Fruit fly (Drosophila melanogaster) whole organism, embryonic: Measurements from ENCODE around the gene CCHa2.

Experiments
- CG10321 ChIP-seq: fragments of 200-800 bp; sonication (Bioruptor generic); IDR thresholded peaks from 2 replicates; pipeline ENCODE4 v1.3.6; 2022; ENCODE audit warnings: missing biosample characterization, missing genetic modification characterization
- CG12104 ChIP-seq: fragments of 200-800 bp; sonication (Bioruptor generic); optimal IDR thresholded peaks from 3 replicates; lab custom pipeline; 2016; ENCODE audit warnings: missing biosample characterization, missing genetic modification characterization
- CG1233 ChIP-seq: fragments of 200-800 bp; sonication (Bioruptor generic); optimal IDR thresholded peaks from 4 replicates; lab custom pipeline; 2018; ENCODE audit warnings: missing biosample characterization, mild to moderate bottlenecking, missing genetic modification characterization
- CG15514 ChIP-seq: fragments of 200-800 bp; sonication (Bioruptor generic); optimal IDR thresholded peaks from 3 replicates; lab custom pipeline; 2017; ENCODE audit warnings: missing biosample characterization, missing genetic modification characterization, mild to moderate bottlenecking, moderate library complexity, missing genetic modification reagents
- CG1602 ChIP-seq: fragments of 200-800 bp; sonication (Bioruptor generic); optimal IDR thresholded peaks from 3 replicates; lab custom pipeline; 2016; ENCODE audit warnings: missing biosample characterization, missing genetic modification characterization
- CG17802 ChIP-seq: fragments of 200-800 bp; sonication (Bioruptor generic); optimal IDR thresholded peaks from 2 replicates; lab custom pipeline; 2018; ENCODE audit warnings: missing biosample characterization, mild to moderate bottlenecking, missing genetic modification characterization, moderate library complexity
- CG1832 ChIP-seq: fragments of 200-800 bp; sonication (Bioruptor generic); optimal IDR thresholded peaks from 2 replicates; lab custom pipeline; 2017; ENCODE audit warnings: missing biosample characterization, mild to moderate bottlenecking, missing genetic modification characterization, inconsistent platforms
- CG2116 ChIP-seq: fragments of 200-800 bp; sonication (Bioruptor generic); optimal IDR thresholded peaks from 3 replicates; lab custom pipeline; 2018; ENCODE audit warnings: missing biosample characterization, mild to moderate bottlenecking, missing genetic modification characterization
- CG33213 ChIP-seq: fragments of 200-800 bp; sonication (Bioruptor generic); optimal IDR thresholded peaks from 3 replicates; lab custom pipeline; 2016; ENCODE audit warnings: missing biosample characterization, missing genetic modification characterization
- CG4328 ChIP-seq: fragments of 200-800 bp; sonication (Bioruptor generic); optimal IDR thresholded peaks from 3 replicates; lab custom pipeline; 2017; ENCODE audit warnings: missing biosample characterization, missing genetic modification reagents, missing genetic modification characterization
- CG7745 ChIP-seq: fragments of 200-800 bp; sonication (Bioruptor generic); optimal IDR thresholded peaks from 2 replicates; lab custom pipeline; 2018; ENCODE audit warnings: missing biosample characterization, mild to moderate bottlenecking, missing genetic modification characterization, moderate library complexity
- CG8359 ChIP-seq: fragments of 200-800 bp; sonication (Bioruptor generic); optimal IDR thresholded peaks from 2 replicates; lab custom pipeline; 2017; ENCODE audit warnings: missing biosample characterization, mild to moderate bottlenecking, missing genetic modification characterization, borderline replicate concordance
- CG9609 ChIP-seq: fragments of 200-800 bp; sonication (Bioruptor generic); optimal IDR thresholded peaks from 3 replicates; lab custom pipeline; 2016; ENCODE audit warnings: missing biosample characterization, missing genetic modification characterization
- HLH3B ChIP-seq: fragments of 200-800 bp; sonication (Bioruptor generic); IDR thresholded peaks from 2 replicates; pipeline ENCODE4 v1.3.6; 2022; ENCODE audit warnings: missing biosample characterization, missing genetic modification characterization
- Jarid2 ChIP-seq: fragments of 200-800 bp; sonication (Bioruptor generic); optimal IDR thresholded peaks from 3 replicates; lab custom pipeline; 2017; ENCODE audit warnings: mild to moderate bottlenecking, missing biosample characterization, missing genetic modification reagents, missing genetic modification characterization
- MESR4 ChIP-seq: fragments of 200-800 bp; sonication (Bioruptor generic); optimal IDR thresholded peaks from 2 replicates; lab custom pipeline; 2018; ENCODE audit warnings: missing biosample characterization, mild to moderate bottlenecking, missing genetic modification characterization, moderate library complexity
- NC2α ChIP-seq: fragments of 200-800 bp; sonication (Bioruptor generic); optimal IDR thresholded peaks from 2 replicates; lab custom pipeline; 2016; ENCODE audit warnings: missing biosample characterization, missing genetic modification characterization
- Pdp1 ChIP-seq, 2 experiments: fragments of 200-800 bp; sonication (Bioruptor generic); optimal IDR thresholded peaks; 3 replicates each; lab custom pipeline; 2016; ENCODE audit warnings: missing biosample characterization in 2 of 2, missing genetic modification characterization in 2 of 2, mild to moderate bottlenecking in 1 of 2, moderate library complexity in 1 of 2
- Ravus ChIP-seq: fragments of 200-800 bp; sonication (Bioruptor generic); IDR thresholded peaks from 2 replicates; pipeline ENCODE4 v1.3.6; 2022; ENCODE audit warnings: missing biosample characterization, missing genetic modification characterization
- Xrp1 ChIP-seq: fragments of 200-800 bp; sonication (Bioruptor generic); IDR thresholded peaks from 2 replicates; pipeline ENCODE4 v1.3.6; 2022; ENCODE audit warnings: missing biosample characterization, missing genetic modification characterization
- abd-A ChIP-seq: fragments of 200-800 bp; sonication (Bioruptor generic); optimal IDR thresholded peaks from 3 replicates; lab custom pipeline; 2019; ENCODE audit warnings: missing biosample characterization, mild to moderate bottlenecking, missing genetic modification characterization, moderate library complexity
- ara ChIP-seq: fragments of 200-800 bp; sonication (Bioruptor generic); IDR thresholded peaks from 2 replicates; pipeline ENCODE4 v1.3.6; 2022; ENCODE audit warnings: missing biosample characterization, missing genetic modification characterization
- cad ChIP-seq: fragments of >200 bp; optimal IDR thresholded peaks from 2 replicates; lab custom pipeline; 2017; ENCODE audit warnings: missing biosample characterization, missing genetic modification characterization
- cas ChIP-seq: fragments of 200-800 bp; sonication (Bioruptor generic); IDR thresholded peaks from 2 replicates; pipeline ENCODE4 v1.3.6; 2022; ENCODE audit warnings: missing biosample characterization, missing genetic modification characterization
- crc ChIP-seq: fragments of 200-800 bp; sonication (Bioruptor generic); optimal IDR thresholded peaks from 2 replicates; lab custom pipeline; 2016; ENCODE audit warnings: missing biosample characterization, missing genetic modification characterization
- crol ChIP-seq: fragments of 200-800 bp; sonication (Bioruptor generic); IDR thresholded peaks from 2 replicates; pipeline ENCODE4 v1.3.6; 2022; ENCODE audit warnings: missing biosample characterization, missing genetic modification characterization
- danr ChIP-seq: fragments of 200-800 bp; sonication (Bioruptor generic); IDR thresholded peaks from 2 replicates; pipeline ENCODE4 v1.3.6; 2022; ENCODE audit warnings: missing biosample characterization, missing genetic modification characterization
- dimm ChIP-seq: fragments of 200-800 bp; sonication (Bioruptor generic); IDR thresholded peaks from 2 replicates; pipeline ENCODE4 v1.3.6; 2022; ENCODE audit warnings: missing biosample characterization, missing genetic modification characterization
- dpn ChIP-seq, 2 experiments: fragments of 200-800 bp; sonication (Bioruptor generic); optimal IDR thresholded peaks; 3 replicates each; lab custom pipeline; 2016; ENCODE audit warnings: missing biosample characterization in 2 of 2, missing genetic modification characterization in 2 of 2
- jing ChIP-seq: fragments of 200-800 bp; sonication (Bioruptor generic); optimal IDR thresholded peaks from 2 replicates; lab custom pipeline; 2018; ENCODE audit warnings: missing biosample characterization, mild to moderate bottlenecking, missing genetic modification characterization
- jumu ChIP-seq: fragments of 200-800 bp; sonication (Bioruptor generic); optimal IDR thresholded peaks from 3 replicates; lab custom pipeline; 2016; ENCODE audit warnings: missing biosample characterization, missing genetic modification characterization
- lov ChIP-seq, 2 experiments: fragments of 200-800 bp in 1 of 2; fragments of >200 bp in 1 of 2; sonication (Bioruptor generic) in 1 of 2; IDR thresholded peaks in 1 of 2; optimal IDR thresholded peaks in 1 of 2; 2 replicates in 1 of 2; 3 replicates in 1 of 2; pipeline versions ENCODE4 v1.3.6 to Lab custom; 2017 to 2022; ENCODE audit warnings: missing biosample characterization in 1 of 2, missing genetic modification characterization in 1 of 2
- mld ChIP-seq: fragments of 200-800 bp; sonication (Bioruptor generic); IDR thresholded peaks from 3 replicates; pipeline ENCODE4 v1.3.6; 2022; ENCODE audit warnings: missing biosample characterization, missing genetic modification characterization; ENCODE audit not compliant: partially characterized antibody
- oc ChIP-seq: fragments of 200-800 bp; sonication (Bioruptor generic); optimal IDR thresholded peaks from 2 replicates; lab custom pipeline; 2018; ENCODE audit warnings: missing biosample characterization, mild to moderate bottlenecking, missing genetic modification characterization, moderate library complexity
- onecut ChIP-seq: fragments of 200-800 bp; sonication (Bioruptor generic); IDR thresholded peaks from 2 replicates; pipeline ENCODE4 v1.3.6; 2022; ENCODE audit warnings: missing biosample characterization, missing genetic modification characterization
- pan ChIP-seq, 4 experiments: fragments of >200 bp in 3 of 4; fragments of 200-800 bp in 1 of 4; sonication (Bioruptor generic) in 1 of 4; optimal IDR thresholded peaks in 3 of 4; IDR thresholded peaks in 1 of 4; 2 replicates each; pipeline versions ENCODE4 v1.3.6 to Lab custom; 2017 to 2022; ENCODE audit warnings: missing biosample characterization in 2 of 4, missing genetic modification characterization in 2 of 4, mixed read lengths in 1 of 4
- peb ChIP-seq: fragments of 200-800 bp; sonication (Bioruptor generic); IDR thresholded peaks from 2 replicates; pipeline ENCODE4 v1.3.6; 2022; ENCODE audit warnings: missing biosample characterization, missing genetic modification characterization
- phol ChIP-seq: fragments of 200-800 bp; sonication (Bioruptor generic); optimal IDR thresholded peaks from 3 replicates; lab custom pipeline; 2018; ENCODE audit warnings: missing biosample characterization, mild to moderate bottlenecking, missing genetic modification characterization, moderate library complexity
- pita ChIP-seq: fragments of 200-800 bp; sonication (Bioruptor generic); optimal IDR thresholded peaks from 2 replicates; lab custom pipeline; 2017; ENCODE audit warnings: missing biosample characterization, mild to moderate bottlenecking, missing genetic modification characterization
- pum ChIP-seq: fragments of 200-800 bp; sonication (Bioruptor generic); optimal IDR thresholded peaks from 2 replicates; lab custom pipeline; 2016; ENCODE audit warnings: missing biosample characterization, missing genetic modification characterization
- ranshi ChIP-seq: fragments of 200-800 bp; sonication (Bioruptor generic); IDR thresholded peaks from 2 replicates; pipeline ENCODE4 v1.3.6; 2022; ENCODE audit warnings: missing biosample characterization, missing genetic modification characterization
- sens ChIP-seq: fragments of 200-800 bp; sonication (Bioruptor generic); peaks from one replicate; lab custom pipeline; 2016; ENCODE audit warnings: missing biosample characterization, missing genetic modification characterization
- slbo ChIP-seq: fragments of 200-800 bp; sonication (Bioruptor generic); IDR thresholded peaks from 2 replicates; pipeline ENCODE4 v1.3.6; 2022; ENCODE audit warnings: missing biosample characterization, missing genetic modification characterization
- ssp ChIP-seq: fragments of 200-800 bp; sonication (Bioruptor generic); IDR thresholded peaks from 2 replicates; pipeline ENCODE4 v1.3.6; 2022; ENCODE audit warnings: missing biosample characterization, missing genetic modification characterization
- usp ChIP-seq: fragments of >200 bp; optimal IDR thresholded peaks from 2 replicates; lab custom pipeline; 2017; ENCODE audit warnings: missing biosample characterization, missing genetic modification characterization
- vnd ChIP-seq: fragments of 200-800 bp; sonication (Bioruptor generic); IDR thresholded peaks from 3 replicates; pipeline ENCODE4 v1.3.6; 2022; ENCODE audit warnings: missing biosample characterization, missing genetic modification characterization; ENCODE audit not compliant: partially characterized antibody
- zen2 ChIP-seq: fragments of 200-800 bp; sonication (Bioruptor generic); IDR thresholded peaks from 3 replicates; pipeline ENCODE4 v1.3.6; 2022; ENCODE audit warnings: missing biosample characterization, missing genetic modification characterization; ENCODE audit not compliant: partially characterized antibody

The CCHa2 gene

dm6 chr3R:13364175-13365174 is 30.5 kb downstream of the CCHa2 start, which contains the start of gene Dic1 (continued):
- TF ChIP-seq CG1832 (GFP tag; lab: Kevin White, UChicago) (peak; percentile 53), CG33213 (peak; percentile 78), ara (GFP tag; lab: Robert Waterston, UW) (peak; percentile 79), Pdp1 (GFP tag; optimal IDR thresholded peaks at IDR 0.05; lab: Kevin White, UChicago) (peak; percentile 83 to 93), Jarid2 (peak; percentile 88), cas (GFP tag; lab: Robert Waterston, UW) (peak; percentile 70), slbo (peak; percentile 93), pan (optimal IDR thresholded peaks at IDR 0.05; lab: Kevin White, UChicago) (no peak), pan (GFP tag; optimal IDR thresholded peaks at IDR 0.05 in 1 of 2, IDR thresholded peaks at IDR 0.05 in 1 of 2) (peak in 1 of 2 experiments; percentile 93), dimm (peak; percentile 57), cad (GFP tag; lab: Kevin White, UChicago) (no peak), peb (GFP tag; lab: Robert Waterston, UW) (no peak; the same call in 1 of the 2 replicates), jumu (GFP tag; lab: Kevin White, UChicago) (peak; percentile 83), danr (peak; percentile 85), ranshi (peak; percentile 89), CG9609 (GFP tag; lab: Kevin White, UChicago) (peak; percentile 89), lov (optimal IDR thresholded peaks at IDR 0.05; lab: Kevin White, UChicago) (no peak), lov (GFP tag; IDR thresholded peaks at IDR 0.05; lab: Robert Waterston, UW) (peak; percentile 81), zen2 (GFP tag; lab: Robert Waterston, UW) (no peak), NC2α (GFP tag; lab: Kevin White, UChicago) (peak; percentile 78), CG10321 (peak; percentile 30; the same call in 1 of the 2 replicates), Ravus (GFP tag; lab: Robert Waterston, UW) (peak; percentile 69), pum (peak; percentile 89), MESR4 (GFP tag; lab: Kevin White, UChicago) (peak; percentile 10), dpn (GFP tag; optimal IDR thresholded peaks at IDR 0.05; lab: Kevin White, UChicago) (peak; percentile 93 to 95), CG17802 (tag; lab: Kevin White, UChicago) (peak; percentile 82), CG4328 (GFP tag; lab: Kevin White, UChicago) (peak; percentile 96), vnd (0 out of 3 replicates have a peak, but pooled peaks have one; percentile 7), mld (GFP tag; lab: Robert Waterston, UW) (no peak), Xrp1 (GFP tag; lab: Robert Waterston, UW) (peak; percentile 93), abd-A (peak; percentile 64), crol (peak; percentile 54), phol (tag; lab: Kevin White, UChicago) (peak; percentile 98), CG1602 (GFP tag; lab: Kevin White, UChicago) (peak; percentile 96), CG2116 (peak; percentile 82), pita (GFP tag; lab: Kevin White, UChicago) (no peak), ssp (peak; percentile 82), oc (tag; lab: Kevin White, UChicago) (peak; percentile 89), CG1233 (peak; percentile 97), crc (GFP tag; lab: Kevin White, UChicago) (peak; percentile 75), sens (peak; percentile 99), onecut (GFP tag; lab: Robert Waterston, UW) (peak; percentile 88), HLH3B (GFP tag; lab: Robert Waterston, UW) (peak; percentile 94), CG7745 (no peak), CG8359 (GFP tag; lab: Kevin White, UChicago) (peak; percentile 90), CG15514 (GFP tag; lab: Kevin White, UChicago) (peak; percentile 90), usp (GFP tag; lab: Kevin White, UChicago) (no peak), jing (GFP tag; lab: Kevin White, UChicago) (peak; percentile 85), CG12104 (GFP tag; lab: Kevin White, UChicago) (peak; percentile 99)
